Fruit fly (Drosophila melanogaster) whole organism, adult: ENCODE measurements around the gene CG42394.

Experiments
- CG11617 ChIP-seq: fragments of 200-800 bp; sonication (Bioruptor generic); optimal IDR thresholded peaks from 2 replicates; lab custom pipeline; 2017; ENCODE audit warnings: mild to moderate bottlenecking, missing biosample characterization, missing genetic modification reagents, missing genetic modification characterization
- CG33017 ChIP-seq: fragments of 200-800 bp; sonication (Bioruptor generic); optimal IDR thresholded peaks from 2 replicates; lab custom pipeline; 2018; ENCODE audit warnings: missing biosample characterization, mild to moderate bottlenecking, missing genetic modification characterization, moderate library complexity
- cnc ChIP-seq, 2 experiments: fragments of >200 bp; optimal IDR thresholded peaks; 2 replicates each; lab custom pipeline; 2017
- kay ChIP-seq: fragments of 200-800 bp; sonication (Bioruptor generic); peaks from one replicate; lab custom pipeline; 2016; ENCODE audit warnings: missing biosample characterization, missing genetic modification characterization, borderline replicate concordance
- pad ChIP-seq: fragments of 200-800 bp; sonication (Bioruptor generic); optimal IDR thresholded peaks from 3 replicates; lab custom pipeline; 2017; ENCODE audit warnings: missing biosample characterization, missing genetic modification characterization, mild to moderate bottlenecking, moderate library complexity, missing genetic modification reagents
- toe ChIP-seq: fragments of 200-800 bp; sonication (Bioruptor generic); optimal IDR thresholded peaks from 2 replicates; lab custom pipeline; 2016; ENCODE audit warnings: missing biosample characterization, missing genetic modification characterization

dm6 chr3R:10863446-10863819 lies 13.8 kb downstream of the CG42394 start:
- no peak for TF ChIP-seq kay
- no peak for TF ChIP-seq CG11617 (GFP tag; lab: Kevin White, UChicago)
- no peak for TF ChIP-seq cnc (optimal IDR thresholded peaks at IDR 0.05; lab: Kevin White, UChicago)
- TF ChIP-seq pad (GFP tag; lab: Kevin White, UChicago): no peak
- peak; percentile 6 for TF ChIP-seq CG33017 (tag; lab: Kevin White, UChicago)
- no peak for TF ChIP-seq toe (GFP tag; lab: Kevin White, UChicago)
